Worm (Caenorhabditis elegans) whole organism, L4/young adult: ENCODE measurements around the gene ZK121.2.

Source experiments
- W03F9.2 ChIP-seq: fragments of 150-350 bp; optimal IDR thresholded peaks from 2 replicates; lab custom pipeline; 2014; ENCODE audit warnings: missing biosample characterization, missing genetic modification characterization
- dao-5 ChIP-seq: sonication (generic microtip); optimal IDR thresholded peaks from 2 replicates; lab custom pipeline; 2016; ENCODE audit warnings: missing genotype, missing genetic modification characterization, moderate library complexity, missing compliant biosample characterization

- TF ChIP-seq W03F9.2 (tag; lab: Kevin White, UChicago) (no peak), dao-5 (peak; percentile 73)
These were observed 46.6 kb upstream of the ZK121.2 start for ce11 chrIII:5294867-5295266.
